Fruit fly (Drosophila melanogaster): ENCODE results near the gene CG3062.
A peak's percentile ranks its signal among the peaks of the same experiment; 100 is the strongest.

Gene CG3062

DNA sequence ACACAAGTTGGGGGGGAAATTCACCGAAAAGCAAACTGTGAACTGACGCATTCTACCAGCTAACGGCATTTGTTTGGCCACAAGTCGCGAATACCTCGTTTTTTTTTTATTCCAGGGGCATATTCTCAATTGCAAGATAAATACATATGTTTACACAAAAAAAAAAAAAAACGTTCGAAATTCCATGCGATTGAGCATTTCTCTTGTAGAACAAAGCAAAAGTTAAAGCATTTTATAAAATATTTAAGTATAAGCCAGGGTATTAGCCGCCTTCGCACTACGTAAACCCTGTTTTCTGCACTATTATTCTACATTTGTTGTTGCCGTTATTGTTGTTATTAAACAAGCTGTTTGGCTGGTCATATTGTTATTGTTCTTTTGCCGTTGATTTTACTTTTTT is 30.3 kb downstream of the CG3062 start (continued):
- TF ChIP-seq dpn (GFP tag; optimal IDR thresholded peaks at IDR 0.05) (no peak), bbx (GFP tag; IDR thresholded peaks at IDR 0.05; ENCODE audit: partially characterized antibody) (no peak), crc (GFP tag; optimal IDR thresholded peaks at IDR 0.05) (peak; percentile 2), CG9797 (GFP tag; optimal IDR thresholded peaks at IDR 0.05) (no peak), CG10321 (GFP tag; IDR thresholded peaks at IDR 0.05) (no peak), bcd (GFP tag; optimal IDR thresholded peaks at IDR 0.05) (peak; percentile 2), Fer2 (tag; optimal IDR thresholded peaks at IDR 0.05) (no peak), Usf (GFP tag; optimal IDR thresholded peaks at IDR 0.05) (no peak), PHDP (tag; optimal IDR thresholded peaks at IDR 0.05) (peak; percentile 6), slbo (GFP tag; IDR thresholded peaks at IDR 0.05) (peak; percentile 60), ems (GFP tag; optimal IDR thresholded peaks at IDR 0.05) (no peak), bsh (GFP tag; optimal IDR thresholded peaks at IDR 0.05) (peak in 1 of 2 experiments; percentile 5), HLH4C (GFP tag; IDR thresholded peaks at IDR 0.05; ENCODE audit: partially characterized antibody) (no peak), Abd-B (GFP tag; optimal IDR thresholded peaks at IDR 0.05) (no peak), CG18262 (tag; optimal IDR thresholded peaks at IDR 0.05) (no peak), vnd (GFP tag; IDR thresholded peaks at IDR 0.05; ENCODE audit: partially characterized antibody) (no peak), pum (GFP tag; optimal IDR thresholded peaks at IDR 0.05) (no peak), shn (GFP tag; optimal IDR thresholded peaks at IDR 0.05) (no peak), chn (GFP tag; optimal IDR thresholded peaks at IDR 0.05) (no peak), CG15073 (GFP tag; optimal IDR thresholded peaks at IDR 0.05) (no peak), H15 (GFP tag; IDR thresholded peaks at IDR 0.05) (peak; percentile 41; the same call in 1 of the 3 replicates), cg (GFP tag; optimal IDR thresholded peaks at IDR 0.05) (no peak), CG18619 (GFP tag; optimal IDR thresholded peaks at IDR 0.05) (no peak), Mes4 (GFP tag; optimal IDR thresholded peaks at IDR 0.05) (no peak), Opbp (GFP tag; IDR thresholded peaks at IDR 0.05; ENCODE audit: partially characterized antibody) (no peak), CG1603 (tag; optimal IDR thresholded peaks at IDR 0.05) (no peak), MTF-1 (GFP tag; optimal IDR thresholded peaks at IDR 0.05; ENCODE audit: borderline replicate concordance) (no peak), CG18011 (GFP tag; optimal IDR thresholded peaks at IDR 0.05) (no peak), CG1024 (GFP tag; IDR thresholded peaks at IDR 0.05) (no peak), CG10462 (GFP tag; optimal IDR thresholded peaks at IDR 0.05) (no peak), CG2120 (GFP tag; optimal IDR thresholded peaks at IDR 0.05) (peak; percentile 57), Ada2b (GFP tag; IDR thresholded peaks at IDR 0.05) (peak; percentile 59), CG34376 (GFP tag; optimal IDR thresholded peaks at IDR 0.05) (no peak), Side (GFP tag; optimal IDR thresholded peaks at IDR 0.05) (no peak), kay (GFP tag; optimal IDR thresholded peaks at IDR 0.05) (no peak), CG8944 (GFP tag; optimal IDR thresholded peaks at IDR 0.05) (no peak), wor (GFP tag; IDR thresholded peaks at IDR 0.05) (no peak), z (GFP tag; IDR thresholded peaks at IDR 0.05) (no peak), grau (tag; optimal IDR thresholded peaks at IDR 0.05) (peak; percentile 5), fd102C (GFP tag; optimal IDR thresholded peaks at IDR 0.05) (no peak), dimm (GFP tag; IDR thresholded peaks at IDR 0.05) (no peak), Atf-2 (GFP tag; optimal IDR thresholded peaks at IDR 0.05) (no peak), jigr1 (GFP tag; IDR thresholded peaks at IDR 0.05) (no peak), CG9609 (GFP tag; optimal IDR thresholded peaks at IDR 0.05) (no peak), H2.0 (GFP tag; IDR thresholded peaks at IDR 0.05) (peak; percentile 42), Elba2 (GFP tag; optimal IDR thresholded peaks at IDR 0.05) (no peak), da (GFP tag; optimal IDR thresholded peaks at IDR 0.05) (no peak), Rfx (GFP tag; IDR thresholded peaks at IDR 0.05) (peak; percentile 61), Rx (GFP tag; IDR thresholded peaks at IDR 0.05) (peak; percentile 7; the same call in 1 of the 2 replicates), CG10543 (GFP tag; optimal IDR thresholded peaks at IDR 0.05) (no peak), sisA (GFP tag; IDR thresholded peaks at IDR 0.05) (peak; percentile 25; the same call in 1 of the 2 replicates), Xbp1 (GFP tag; optimal IDR thresholded peaks at IDR 0.05) (peak; percentile 13)

Measured in whole organism, embryonic.